Worm (Caenorhabditis elegans) whole organism, L3 larva: ENCODE results near the gene twk-12.

Experiments used
- R02D3.7 ChIP-seq: fragments of 150-350 bp; optimal IDR thresholded peaks from 2 replicates; lab custom pipeline; 2014; ENCODE audit warnings: missing biosample characterization, missing genetic modification characterization
- ZK546.5 ChIP-seq: sonication (generic microtip); optimal IDR thresholded peaks from 2 replicates; lab custom pipeline; 2017; ENCODE audit warnings: missing biosample characterization, missing genetic modification characterization
- aly-2 ChIP-seq: fragments of 150-350 bp; optimal IDR thresholded peaks from 2 replicates; lab custom pipeline; 2014; ENCODE audit warnings: missing biosample characterization, missing genetic modification characterization
- ama-1 ChIP-seq: fragments of 150-350 bp; optimal IDR thresholded peaks from 2 replicates; lab custom pipeline; 2018
- ceh-16 ChIP-seq: sonication (generic microtip); optimal IDR thresholded peaks from 2 replicates; lab custom pipeline; 2017; ENCODE audit warnings: missing biosample characterization, missing genetic modification characterization
- ceh-28 ChIP-seq: fragments of 150-350 bp; optimal IDR thresholded peaks from 2 replicates; lab custom pipeline; 2014; ENCODE audit warnings: missing biosample characterization, missing genetic modification reagents, missing genetic modification characterization
- ceh-82 ChIP-seq: fragments of 150-350 bp; optimal IDR thresholded peaks from 2 replicates; lab custom pipeline; 2014; ENCODE audit warnings: missing biosample characterization, missing genetic modification characterization
- ceh-9 ChIP-seq: sonication (generic microtip); optimal IDR thresholded peaks from 2 replicates; lab custom pipeline; 2018; ENCODE audit warnings: missing biosample characterization, missing genetic modification characterization
- daf-12 ChIP-seq: fragments of 150-350 bp; optimal IDR thresholded peaks from 2 replicates; lab custom pipeline; 2014; ENCODE audit warnings: missing biosample characterization, missing genetic modification reagents, missing genetic modification characterization
- egl-27 ChIP-seq: sonication (generic microtip); optimal IDR thresholded peaks from 4 replicates; lab custom pipeline; 2017; ENCODE audit warnings: missing biosample characterization, missing genetic modification reagents, missing genetic modification characterization
- egl-5 ChIP-seq: fragments of 150-350 bp; optimal IDR thresholded peaks from 2 replicates; lab custom pipeline; 2017; ENCODE audit warnings: missing biosample characterization, missing genetic modification reagents, missing genetic modification characterization, inconsistent platforms
- elt-1 ChIP-seq: fragments of 150-350 bp; optimal IDR thresholded peaks from 2 replicates; lab custom pipeline; 2014; ENCODE audit warnings: missing biosample characterization, missing genetic modification characterization
- elt-2 ChIP-seq: sonication (generic microtip); optimal IDR thresholded peaks from 2 replicates; lab custom pipeline; 2016; ENCODE audit warnings: missing genetic modification reagents, mild to moderate bottlenecking, missing genetic modification characterization, missing compliant biosample characterization
- elt-3 ChIP-seq, 3 experiments: fragments of 150-350 bp in 1 of 3; sonication (generic microtip) in 2 of 3; optimal IDR thresholded peaks; 2 replicates in 2 of 3; 4 replicates in 1 of 3; lab custom pipeline; 2014 to 2017; ENCODE audit warnings: missing biosample characterization in 3 of 3, missing genetic modification characterization in 3 of 3
- eor-1 ChIP-seq, 2 experiments: fragments of 150-350 bp; optimal IDR thresholded peaks; 2 replicates each; lab custom pipeline; 2014 to 2018; ENCODE audit warnings: missing biosample characterization in 2 of 2, missing genetic modification characterization in 2 of 2
- fkh-10 ChIP-seq: sonication (generic microtip); optimal IDR thresholded peaks from 2 replicates; lab custom pipeline; 2017; ENCODE audit warnings: missing biosample characterization, missing genetic modification reagents, missing genetic modification characterization
- fkh-2 ChIP-seq: fragments of 150-350 bp; optimal IDR thresholded peaks from 2 replicates; lab custom pipeline; 2014; ENCODE audit warnings: missing biosample characterization, missing genetic modification reagents, missing genetic modification characterization
- fos-1 ChIP-seq: fragments of 150-350 bp; optimal IDR thresholded peaks from 2 replicates; lab custom pipeline; 2014; ENCODE audit warnings: missing biosample characterization, missing genetic modification characterization
- hmg-11 ChIP-seq: sonication (generic microtip); optimal IDR thresholded peaks from 2 replicates; lab custom pipeline; 2016; ENCODE audit warnings: missing genetic modification characterization, missing compliant biosample characterization
- jun-1 ChIP-seq: fragments of 150-350 bp; optimal IDR thresholded peaks from 2 replicates; lab custom pipeline; 2014; ENCODE audit warnings: missing biosample characterization, missing genetic modification reagents, missing genetic modification characterization
- lin-15B ChIP-seq: fragments of 150-350 bp; optimal IDR thresholded peaks from 2 replicates; lab custom pipeline; 2014; ENCODE audit warnings: missing biosample characterization, missing genetic modification characterization
- lin-39 ChIP-seq: fragments of 150-350 bp; optimal IDR thresholded peaks from 2 replicates; lab custom pipeline; 2018; ENCODE audit warnings: missing biosample characterization, missing genetic modification reagents, missing genetic modification characterization
- lsy-12 ChIP-seq: sonication (generic microtip); optimal IDR thresholded peaks from 2 replicates; lab custom pipeline; 2016; ENCODE audit warnings: mild to moderate bottlenecking, missing genetic modification characterization, missing compliant biosample characterization
- mdl-1 ChIP-seq: fragments of 150-350 bp; optimal IDR thresholded peaks from 2 replicates; lab custom pipeline; 2014; ENCODE audit warnings: missing biosample characterization, missing genetic modification characterization
- mml-1 ChIP-seq: fragments of 150-350 bp; sonication (generic microtip); optimal IDR thresholded peaks from 3 replicates; lab custom pipeline; 2014; ENCODE audit warnings: missing biosample characterization, missing genetic modification characterization
- nfya-1 ChIP-seq: sonication (generic microtip); optimal IDR thresholded peaks from 2 replicates; lab custom pipeline; 2017; ENCODE audit warnings: missing genetic modification characterization, mild to moderate bottlenecking, missing compliant biosample characterization, antibody characterized with exemption, moderate library complexity; ENCODE audit not compliant: insufficient read depth
- nhr-11 ChIP-seq: fragments of 150-350 bp; optimal IDR thresholded peaks from 2 replicates; lab custom pipeline; 2014; ENCODE audit warnings: missing biosample characterization, missing genetic modification characterization
- nhr-12 ChIP-seq: fragments of 150-350 bp; optimal IDR thresholded peaks from 2 replicates; lab custom pipeline; 2014; ENCODE audit warnings: missing biosample characterization, missing genetic modification characterization
- nhr-23 ChIP-seq: fragments of 150-350 bp; optimal IDR thresholded peaks from 2 replicates; lab custom pipeline; 2014; ENCODE audit warnings: missing biosample characterization, missing genetic modification reagents, missing genetic modification characterization
- nhr-237 ChIP-seq: fragments of 150-350 bp; optimal IDR thresholded peaks from 2 replicates; lab custom pipeline; 2014; ENCODE audit warnings: missing biosample characterization, missing genetic modification characterization
- nhr-25 ChIP-seq: sonication (generic microtip); optimal IDR thresholded peaks from 2 replicates; lab custom pipeline; 2017; ENCODE audit warnings: missing biosample characterization, missing genetic modification characterization
- nhr-28 ChIP-seq: fragments of 150-350 bp; optimal IDR thresholded peaks from 2 replicates; lab custom pipeline; 2014; ENCODE audit warnings: missing biosample characterization, missing genetic modification characterization
- nhr-43 ChIP-seq: sonication (generic microtip); optimal IDR thresholded peaks from 2 replicates; lab custom pipeline; 2016; ENCODE audit warnings: mild to moderate bottlenecking, missing genetic modification characterization, missing compliant biosample characterization; ENCODE audit not compliant: poor library complexity, severe bottlenecking
- nhr-67 ChIP-seq: fragments of 150-350 bp; optimal IDR thresholded peaks from 2 replicates; lab custom pipeline; 2014; ENCODE audit warnings: missing biosample characterization, missing genetic modification characterization
- nhr-76 ChIP-seq: fragments of 150-350 bp; sonication (generic microtip); optimal IDR thresholded peaks from 5 replicates; lab custom pipeline; 2014; ENCODE audit warnings: missing biosample characterization, missing genetic modification characterization
- nhr-77 ChIP-seq: fragments of 150-350 bp; optimal IDR thresholded peaks from 2 replicates; lab custom pipeline; 2014; ENCODE audit warnings: missing biosample characterization, missing genetic modification characterization
- pha-4 ChIP-seq: fragments of 150-350 bp; optimal IDR thresholded peaks from 2 replicates; lab custom pipeline; 2014; ENCODE audit warnings: missing biosample characterization, missing genetic modification reagents, missing genetic modification characterization
- pqm-1 ChIP-seq: fragments of 150-350 bp; optimal IDR thresholded peaks from 2 replicates; lab custom pipeline; 2017; ENCODE audit warnings: missing biosample characterization, missing genetic modification characterization, inconsistent platforms
- sea-2 ChIP-seq: fragments of 150-350 bp; sonication (generic microtip); optimal IDR thresholded peaks from 4 replicates; lab custom pipeline; 2014; ENCODE audit warnings: missing biosample characterization, missing genetic modification reagents, missing genetic modification characterization
- skn-1 ChIP-seq: fragments of 150-350 bp; optimal IDR thresholded peaks from 2 replicates; lab custom pipeline; 2014; ENCODE audit warnings: missing biosample characterization, missing genetic modification characterization
- snpc-4 ChIP-seq: fragments of 150-350 bp; optimal IDR thresholded peaks from 2 replicates; lab custom pipeline; 2014; ENCODE audit warnings: missing biosample characterization, missing genetic modification characterization
- tbx-2 ChIP-seq: sonication (generic microtip); optimal IDR thresholded peaks from 2 replicates; lab custom pipeline; 2016; ENCODE audit warnings: mild to moderate bottlenecking, missing genetic modification characterization, missing compliant biosample characterization
- unc-39 ChIP-seq: sonication (generic microtip); optimal IDR thresholded peaks from 4 replicates; lab custom pipeline; 2017; ENCODE audit warnings: missing biosample characterization, missing genetic modification characterization
- unc-62 ChIP-seq: fragments of 150-350 bp; sonication (generic microtip); optimal IDR thresholded peaks from 4 replicates; lab custom pipeline; 2014; ENCODE audit warnings: missing biosample characterization, missing genetic modification reagents, missing genetic modification characterization
- zag-1 ChIP-seq: fragments of 150-350 bp; optimal IDR thresholded peaks from 2 replicates; lab custom pipeline; 2014; ENCODE audit warnings: missing biosample characterization, missing genetic modification characterization
- ztf-11 ChIP-seq: fragments of 150-350 bp; optimal IDR thresholded peaks from 2 replicates; lab custom pipeline; 2014; ENCODE audit warnings: missing biosample characterization, missing genetic modification characterization
- ztf-4 ChIP-seq: fragments of 150-350 bp; optimal IDR thresholded peaks from 2 replicates; lab custom pipeline; 2014; ENCODE audit warnings: missing biosample characterization, missing genetic modification characterization

The twk-12 gene

DNA sequence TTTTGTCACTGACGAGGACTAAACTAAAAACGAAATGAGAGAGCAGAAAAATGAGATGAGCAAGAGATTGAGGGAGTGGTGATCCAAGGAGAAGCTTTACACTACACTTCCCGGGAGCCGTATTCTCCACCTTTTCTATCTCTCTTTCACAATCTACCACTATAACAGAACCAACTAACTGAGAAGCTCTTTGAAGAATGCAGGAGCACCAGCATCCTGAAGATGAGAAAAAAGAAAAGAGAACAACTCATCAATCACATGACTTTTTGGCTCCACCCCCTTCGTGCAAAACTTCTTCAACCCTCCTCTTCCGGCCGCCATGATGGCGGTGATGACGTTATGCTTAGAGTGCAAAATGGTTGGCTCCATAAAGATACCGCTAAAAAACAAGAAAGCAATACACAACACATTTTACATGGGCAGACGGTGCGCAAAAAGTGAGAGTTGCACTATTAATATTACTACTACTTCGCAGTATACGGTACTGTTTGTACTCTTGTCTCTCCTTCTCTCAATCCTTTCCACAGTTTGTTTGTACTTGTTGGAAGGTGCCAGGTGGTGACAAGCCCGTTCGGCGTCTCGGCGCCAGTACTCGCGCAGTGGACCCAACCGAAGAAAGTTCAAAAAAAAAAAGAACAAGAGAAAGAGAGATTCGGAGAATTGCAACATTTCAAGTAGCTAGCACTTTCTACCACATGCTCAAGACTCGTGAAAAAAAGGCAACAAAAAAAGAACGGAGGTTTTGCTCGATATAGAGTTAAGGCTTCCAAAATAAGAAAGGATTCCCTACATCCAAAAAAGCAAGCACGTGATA lies 51.8 kb downstream of the twk-12 start:
- TF ChIP-seq nhr-43 (tag; lab: Kevin White, UChicago) (no peak), ceh-82 (no peak), daf-12 (tag; lab: Kevin White, UChicago) (no peak), nhr-11 (tag; lab: Kevin White, UChicago) (peak; percentile 62), nfya-1 (tag; lab: Kevin White, UChicago) (peak; percentile 4), unc-39 (tag; lab: Kevin White, UChicago) (no peak), pha-4 (tag; lab: Kevin White, UChicago) (no peak), pqm-1 (tag; lab: Kevin White, UChicago) (peak; percentile 34), unc-62 (GFP tag; lab: Kevin White, UChicago) (no peak)
- TF ChIP-seq, all 47 proteins: peak for 3

DNA sequence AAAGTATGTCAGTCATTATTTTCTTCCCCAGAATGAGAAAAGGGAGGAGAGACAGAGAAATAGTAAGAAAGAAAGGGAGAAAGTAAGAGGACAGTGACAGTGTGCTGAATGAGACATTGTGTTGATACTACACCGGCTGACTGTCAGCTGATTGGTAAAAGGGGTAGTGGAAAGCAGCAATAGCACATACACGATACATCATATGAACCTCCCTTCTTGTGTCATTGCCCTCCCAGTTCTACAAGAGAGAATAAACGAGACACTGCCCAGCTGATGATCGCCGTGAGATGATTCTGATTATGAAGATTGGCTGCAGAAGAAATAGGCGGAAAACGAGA lies 52.4 kb downstream of the twk-12 start:
- TF ChIP-seq mml-1 (tag; lab: Kevin White, UChicago), result peak; percentile 52
- no peak for TF ChIP-seq sea-2 (GFP tag; lab: Kevin White, UChicago)
- TF ChIP-seq nhr-77, result no peak
- no peak for TF ChIP-seq elt-1 (tag; lab: Kevin White, UChicago)
- TF ChIP-seq fkh-10 (GFP tag; lab: Kevin White, UChicago), result no peak
- TF ChIP-seq nhr-12, result no peak
- peak; percentile 22 for TF ChIP-seq nfya-1 (tag; lab: Kevin White, UChicago)
- peak; percentile 70 for TF ChIP-seq elt-2 (tag; lab: Kevin White, UChicago)
- TF ChIP-seq unc-62 (GFP tag; lab: Kevin White, UChicago), result peak; percentile 8
- TF ChIP-seq pqm-1 (tag; lab: Kevin White, UChicago), result peak; percentile 40
- TF ChIP-seq skn-1, result peak; percentile 59
- peak; percentile 65 for TF ChIP-seq jun-1
- peak; percentile 48 for TF ChIP-seq lin-39 (tag; lab: Kevin White, UChicago)
- no peak for TF ChIP-seq ZK546.5 (tag; lab: Kevin White, UChicago)
- no peak for TF ChIP-seq tbx-2 (tag; lab: Kevin White, UChicago)
- TF ChIP-seq nhr-67 (tag; lab: Kevin White, UChicago), result no peak
- no peak for TF ChIP-seq egl-27 (tag; lab: Kevin White, UChicago)
- no peak for TF ChIP-seq fkh-2 (tag; lab: Kevin White, UChicago)
- TF ChIP-seq mdl-1 (tag; lab: Kevin White, UChicago), result peak; percentile 53
- no peak for TF ChIP-seq nhr-11 (tag; lab: Kevin White, UChicago)
- TF ChIP-seq ztf-11 (tag; lab: Kevin White, UChicago), result no peak
- peak; percentile 58 for TF ChIP-seq egl-5 (tag; lab: Kevin White, UChicago)
- TF ChIP-seq lin-15B (tag; lab: Kevin White, UChicago), result no peak
- TF ChIP-seq hmg-11, result no peak
- TF ChIP-seq nhr-76 (tag; lab: Kevin White, UChicago), result no peak
- TF ChIP-seq nhr-25 (tag; lab: Kevin White, UChicago), result peak; percentile 80
- TF ChIP-seq ztf-4 (tag; lab: Kevin White, UChicago), result no peak
- no peak for TF ChIP-seq unc-39 (tag; lab: Kevin White, UChicago)
- TF ChIP-seq zag-1 (tag; lab: Kevin White, UChicago), result no peak
- TF ChIP-seq pha-4 (tag; lab: Kevin White, UChicago), result peak; percentile 80
- TF ChIP-seq ceh-16, result no peak
- TF ChIP-seq ceh-9 (tag; lab: Kevin White, UChicago), result no peak
- TF ChIP-seq lsy-12 (tag; lab: Kevin White, UChicago), result peak; percentile 22
- TF ChIP-seq snpc-4, result peak; percentile 18
- TF ChIP-seq ama-1 (lab: Kevin White, UChicago), result no peak
- no peak for TF ChIP-seq nhr-28 (tag; lab: Kevin White, UChicago)
- TF ChIP-seq ceh-28, result no peak
- TF ChIP-seq aly-2 (tag; lab: Kevin White, UChicago), result no peak
- TF ChIP-seq elt-3 (tag; optimal IDR thresholded peaks at IDR 0.05; lab: Kevin White, UChicago), result no peak
- no peak for TF ChIP-seq nhr-237
- no peak for TF ChIP-seq eor-1 (tag; optimal IDR thresholded peaks at IDR 0.05; lab: Kevin White, UChicago)
- peak; percentile 77 for TF ChIP-seq nhr-43 (tag; lab: Kevin White, UChicago)
- no peak for TF ChIP-seq R02D3.7 (tag; lab: Kevin White, UChicago)
- TF ChIP-seq nhr-23 (tag; lab: Kevin White, UChicago), result peak; percentile 83
- TF ChIP-seq daf-12 (tag; lab: Kevin White, UChicago), result no peak
- TF ChIP-seq ceh-82, result no peak
- TF ChIP-seq fos-1 (tag; lab: Kevin White, UChicago), result no peak
